Worm (Caenorhabditis elegans): ENCODE data around the gene frpr-13.

DNA sequence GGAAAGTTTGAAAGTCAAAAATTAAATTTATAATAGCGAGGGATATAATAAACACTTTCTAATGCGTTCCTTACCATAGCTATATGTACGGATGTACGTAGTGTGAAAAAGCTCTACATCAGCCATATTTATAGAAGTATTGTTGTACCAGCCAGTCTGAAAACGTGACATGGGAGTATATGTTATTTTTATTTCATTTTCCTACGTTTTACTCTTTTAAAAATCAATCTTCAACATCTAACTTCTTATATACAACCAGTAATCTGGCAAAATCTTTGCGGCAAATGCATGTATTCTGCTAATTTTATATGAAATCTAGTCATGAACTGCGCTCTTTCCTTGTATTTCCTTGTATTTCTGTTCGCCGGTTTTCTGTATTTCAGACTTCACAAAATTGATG, 33.5 kb downstream of the frpr-13 start, which contains the start of gene H14N18.2:
- TF ChIP-seq attf-5 (GFP tag; optimal IDR thresholded peaks at IDR 0.05), result no peak
- TF ChIP-seq K12H6.12 (tag; optimal IDR thresholded peaks at IDR 0.05), result no peak
- no peak for TF ChIP-seq ceh-40 (GFP tag; IDR thresholded peaks at IDR 0.05)
- no peak for TF ChIP-seq B0261.1 (tag; optimal IDR thresholded peaks at IDR 0.05)

All from whole organism, young adult.